Fruit fly (Drosophila melanogaster): ENCODE results near the gene CG18213.

CG18213 gene

dm6 chr3R:17056183-17056904 is 16.3 kb upstream of the CG18213 start (continued):
- TF ChIP-seq CG6792 (GFP tag; optimal IDR thresholded peaks at IDR 0.05) (no peak), Sox14 (GFP tag; optimal IDR thresholded peaks at IDR 0.05) (no peak), svp (GFP tag) (peak; percentile 81), Eip78C (GFP tag) (peak; percentile 68), Hr38 (GFP tag; optimal IDR thresholded peaks at IDR 0.05) (no peak), CG3919 (GFP tag; optimal IDR thresholded peaks at IDR 0.05) (no peak), Smox (GFP tag; optimal IDR thresholded peaks at IDR 0.05) (no peak), CG7368 (GFP tag; optimal IDR thresholded peaks at IDR 0.05) (peak; percentile 9), Ets21C (GFP tag; optimal IDR thresholded peaks at IDR 0.05) (no peak), CG6276 (GFP tag; optimal IDR thresholded peaks at IDR 0.05) (peak; percentile 63), CG31627 (GFP tag; optimal IDR thresholded peaks at IDR 0.05) (no peak), eg (GFP tag; IDR thresholded peaks at IDR 0.05) (peak; percentile 71)

- TF ChIP-seq svp (GFP tag) (peak; percentile 51), CG8632 (GFP tag; optimal IDR thresholded peaks at IDR 0.05) (no peak)
Measured at dm6 chr3R:17054528-17054927, 14.5 kb upstream of the CG18213 start.

- no peak for TF ChIP-seq Gug (GFP tag; IDR thresholded peaks at IDR 0.05)
- peak; percentile 25 for TF ChIP-seq CG3919 (GFP tag; optimal IDR thresholded peaks at IDR 0.05)
- no peak for TF ChIP-seq fd85E (GFP tag; optimal IDR thresholded peaks at IDR 0.05)
- no peak for TF ChIP-seq Hr4 (GFP tag; optimal IDR thresholded peaks at IDR 0.05)
- TF ChIP-seq CG6792 (GFP tag; optimal IDR thresholded peaks at IDR 0.05), result peak; percentile 22
- TF ChIP-seq vri (GFP tag; optimal IDR thresholded peaks at IDR 0.05), result peak; percentile 35
- TF ChIP-seq Hr38 (GFP tag; optimal IDR thresholded peaks at IDR 0.05), result no peak
- no peak for TF ChIP-seq CG11902 (GFP tag; optimal IDR thresholded peaks at IDR 0.05)
- TF ChIP-seq CG11294 (GFP tag; IDR thresholded peaks at IDR 0.05), result no peak
- peak; percentile 31 for TF ChIP-seq CG34406 (GFP tag; optimal IDR thresholded peaks at IDR 0.05)
- TF ChIP-seq Eip75B (GFP tag; optimal IDR thresholded peaks at IDR 0.05), result peak; percentile 16
- TF ChIP-seq achi (GFP tag; optimal IDR thresholded peaks at IDR 0.05), result peak; percentile 34
- TF ChIP-seq Sox15 (GFP tag; optimal IDR thresholded peaks at IDR 0.05), result no peak
- TF ChIP-seq CG7368 (GFP tag; optimal IDR thresholded peaks at IDR 0.05), result no peak
- TF ChIP-seq net (GFP tag; optimal IDR thresholded peaks at IDR 0.05), result peak; percentile 0
- peak; percentile 36 for TF ChIP-seq dsx (GFP tag; optimal IDR thresholded peaks at IDR 0.05; ENCODE audit: poor library complexity, severe bottlenecking)
- TF ChIP-seq svp (GFP tag), result peak; percentile 82
- peak; percentile 28 for TF ChIP-seq CG8632 (GFP tag; optimal IDR thresholded peaks at IDR 0.05)
- no peak for TF ChIP-seq CG1621 (tag; optimal IDR thresholded peaks at IDR 0.05)
- peak; percentile 63 for TF ChIP-seq Met (GFP tag; optimal IDR thresholded peaks at IDR 0.05)
- TF ChIP-seq fd59A (GFP tag; optimal IDR thresholded peaks at IDR 0.05), result no peak
- peak; percentile 13 for TF ChIP-seq pdm3 (GFP tag; optimal IDR thresholded peaks at IDR 0.05)
- peak; percentile 30 for TF ChIP-seq acj6 (GFP tag; optimal IDR thresholded peaks at IDR 0.05)
- peak; percentile 9 for TF ChIP-seq CG10631 (GFP tag; optimal IDR thresholded peaks at IDR 0.05)
- TF ChIP-seq CG6276 (GFP tag; optimal IDR thresholded peaks at IDR 0.05), result no peak
- TF ChIP-seq Lpt (GFP tag; optimal IDR thresholded peaks at IDR 0.05), result no peak
- peak; percentile 50 for TF ChIP-seq CG9139 (GFP tag; optimal IDR thresholded peaks at IDR 0.05)
- peak; percentile 8 to 39 for TF ChIP-seq ss (GFP tag; optimal IDR thresholded peaks at IDR 0.05)
- TF ChIP-seq lz (GFP tag; optimal IDR thresholded peaks at IDR 0.05), result peak; percentile 57
- TF ChIP-seq salr (GFP tag; optimal IDR thresholded peaks at IDR 0.05), result no peak
- peak; percentile 49 for TF ChIP-seq CG6163 (GFP tag; IDR thresholded peaks at IDR 0.05)
- TF ChIP-seq OdsH (GFP tag; optimal IDR thresholded peaks at IDR 0.05), result peak; percentile 29
- TF ChIP-seq esn (GFP tag; optimal IDR thresholded peaks at IDR 0.05), result peak; percentile 65
- TF ChIP-seq Smox (GFP tag; optimal IDR thresholded peaks at IDR 0.05), result peak; percentile 62
- TF ChIP-seq fkh (GFP tag; optimal IDR thresholded peaks at IDR 0.05), result no peak
- peak; percentile 28 for TF ChIP-seq Hr39 (GFP tag; optimal IDR thresholded peaks at IDR 0.05)
- peak; percentile 19 for TF ChIP-seq CG31627 (GFP tag; optimal IDR thresholded peaks at IDR 0.05)
- peak; percentile 52 for TF ChIP-seq CG16779 (tag; optimal IDR thresholded peaks at IDR 0.05)
- no peak for TF ChIP-seq CG6808 (GFP tag; optimal IDR thresholded peaks at IDR 0.05)
- no peak for TF ChIP-seq CG8119 (GFP tag; IDR thresholded peaks at IDR 0.05)
- peak; percentile 94 for TF ChIP-seq Eip78C (GFP tag)
Measured at dm6 chr3R:17053415-17054177, 13.6 kb upstream of the CG18213 start, which contains the start of gene Dad. Gene Dad, plus strand, starts transcription at chr3R:17054007.
